Fruit fly (Drosophila melanogaster) whole organism, embryonic: ENCODE results near the gene CG43051.

ENCODE experiments used
- BEAF-32 ChIP-seq: fragments of 200-800 bp; sonication (Bioruptor generic); optimal IDR thresholded peaks from 3 replicates; lab custom pipeline; 2017; ENCODE audit warnings: missing biosample characterization, missing genetic modification characterization, mild to moderate bottlenecking, moderate library complexity, missing genetic modification reagents
- CG10321 ChIP-seq: fragments of 200-800 bp; sonication (Bioruptor generic); IDR thresholded peaks from 2 replicates; pipeline ENCODE4 v1.3.6; 2022; ENCODE audit warnings: missing biosample characterization, missing genetic modification characterization
- CG11398 ChIP-seq: fragments of 200-800 bp; sonication (Bioruptor generic); optimal IDR thresholded peaks from 2 replicates; lab custom pipeline; 2016; ENCODE audit warnings: missing biosample characterization, missing genetic modification characterization
- CG11456 ChIP-seq: fragments of 200-800 bp; sonication (Bioruptor generic); IDR thresholded peaks from 3 replicates; pipeline ENCODE4 v1.3.6; 2022; ENCODE audit warnings: missing biosample characterization, missing genetic modification characterization
- CG12155 ChIP-seq: fragments of 200-800 bp; sonication (Bioruptor generic); optimal IDR thresholded peaks from 3 replicates; lab custom pipeline; 2016; ENCODE audit warnings: missing biosample characterization, missing genetic modification characterization
- CG13424 ChIP-seq: fragments of 200-800 bp; sonication (Bioruptor generic); optimal IDR thresholded peaks from 2 replicates; lab custom pipeline; 2019; ENCODE audit warnings: missing biosample characterization, mild to moderate bottlenecking, missing genetic modification characterization, moderate library complexity
- CG13624 ChIP-seq: fragments of 200-800 bp; sonication (Bioruptor generic); optimal IDR thresholded peaks from 2 replicates; lab custom pipeline; 2016; ENCODE audit warnings: missing biosample characterization, missing genetic modification characterization
- CG15479 ChIP-seq: fragments of 200-800 bp; sonication (Bioruptor generic); optimal IDR thresholded peaks from 3 replicates; lab custom pipeline; 2019; ENCODE audit warnings: missing biosample characterization, mild to moderate bottlenecking, missing genetic modification characterization, moderate library complexity
- CG1602 ChIP-seq: fragments of 200-800 bp; sonication (Bioruptor generic); optimal IDR thresholded peaks from 3 replicates; lab custom pipeline; 2016; ENCODE audit warnings: missing biosample characterization, missing genetic modification characterization
- CG17328 ChIP-seq: fragments of 200-800 bp; sonication (Bioruptor generic); IDR thresholded peaks from 2 replicates; pipeline ENCODE4 v1.3.6; 2022; ENCODE audit warnings: missing biosample characterization, missing genetic modification characterization
- CG17385 ChIP-seq: fragments of 200-800 bp; sonication (Bioruptor generic); optimal IDR thresholded peaks from 3 replicates; lab custom pipeline; 2018; ENCODE audit warnings: missing biosample characterization, mild to moderate bottlenecking, missing genetic modification characterization
- CG17612 ChIP-seq: fragments of 200-800 bp; sonication (Bioruptor generic); IDR thresholded peaks from 2 replicates; pipeline ENCODE4 v1.3.6; 2022; ENCODE audit warnings: missing biosample characterization, missing genetic modification characterization
- CG17829 ChIP-seq: fragments of 200-800 bp; optimal IDR thresholded peaks from 2 replicates; lab custom pipeline; 2019; ENCODE audit warnings: missing biosample characterization, mild to moderate bottlenecking, missing genetic modification characterization, moderate library complexity
- CG18599 ChIP-seq: fragments of 200-800 bp; sonication (Bioruptor generic); optimal IDR thresholded peaks from 3 replicates; lab custom pipeline; 2017; ENCODE audit warnings: missing biosample characterization, missing genetic modification characterization, mild to moderate bottlenecking, moderate library complexity, missing genetic modification reagents
- CG31388 ChIP-seq: fragments of 200-800 bp; sonication (Bioruptor generic); optimal IDR thresholded peaks from 2 replicates; lab custom pipeline; 2016; ENCODE audit warnings: missing biosample characterization, missing genetic modification characterization
- CG3163 ChIP-seq: fragments of 200-800 bp; sonication (Bioruptor generic); optimal IDR thresholded peaks from 3 replicates; lab custom pipeline; 2016; ENCODE audit warnings: missing biosample characterization, missing genetic modification characterization
- CG4707 ChIP-seq: fragments of 200-800 bp; sonication (Bioruptor generic); optimal IDR thresholded peaks from 2 replicates; lab custom pipeline; 2018; ENCODE audit warnings: missing biosample characterization, mild to moderate bottlenecking, missing genetic modification characterization, moderate library complexity
- CG4854 ChIP-seq: fragments of 200-800 bp; sonication (Bioruptor generic); optimal IDR thresholded peaks from 2 replicates; lab custom pipeline; 2016; ENCODE audit warnings: missing biosample characterization, missing genetic modification characterization, inconsistent platforms
- CG9797 ChIP-seq: fragments of 200-800 bp; sonication (Bioruptor generic); optimal IDR thresholded peaks from 3 replicates; lab custom pipeline; 2018; ENCODE audit warnings: missing biosample characterization, mild to moderate bottlenecking, missing genetic modification characterization
- D19A ChIP-seq: fragments of 200-800 bp; optimal IDR thresholded peaks from 3 replicates; lab custom pipeline; 2019; ENCODE audit warnings: missing biosample characterization, mild to moderate bottlenecking, missing genetic modification characterization, moderate library complexity
- HmgZ ChIP-seq: fragments of 200-800 bp; sonication (Bioruptor generic); optimal IDR thresholded peaks from 2 replicates; lab custom pipeline; 2018; ENCODE audit warnings: missing biosample characterization, mild to moderate bottlenecking, missing genetic modification characterization
- Hsf ChIP-seq: fragments of 200-800 bp; sonication (Bioruptor generic); optimal IDR thresholded peaks from 3 replicates; lab custom pipeline; 2016; ENCODE audit warnings: missing biosample characterization, missing genetic modification characterization
- Lim3 ChIP-seq: fragments of 200-800 bp; sonication (Bioruptor generic); IDR thresholded peaks from 2 replicates; pipeline ENCODE4 v1.3.6; 2022; ENCODE audit warnings: missing biosample characterization, missing genetic modification characterization
- Nf-YB ChIP-seq: fragments of 200-800 bp; sonication (Bioruptor generic); optimal IDR thresholded peaks from 3 replicates; lab custom pipeline; 2019; ENCODE audit warnings: missing biosample characterization, mild to moderate bottlenecking, missing genetic modification characterization, moderate library complexity
- Nf-YC ChIP-seq: fragments of 200-800 bp; optimal IDR thresholded peaks from 3 replicates; lab custom pipeline; 2019; ENCODE audit warnings: missing biosample characterization, mild to moderate bottlenecking, missing genetic modification characterization, moderate library complexity
- Scr ChIP-seq: fragments of 200-800 bp; sonication (Bioruptor generic); IDR thresholded peaks from 2 replicates; pipeline ENCODE4 v1.3.6; 2022; ENCODE audit warnings: missing biosample characterization, missing genetic modification characterization; ENCODE audit not compliant: partially characterized antibody
- Sry-β ChIP-seq: fragments of 200-800 bp; sonication (Bioruptor generic); optimal IDR thresholded peaks from 2 replicates; lab custom pipeline; 2018; ENCODE audit warnings: missing biosample characterization, mild to moderate bottlenecking, missing genetic modification characterization, moderate library complexity
- ac ChIP-seq: fragments of 200-800 bp; sonication (Bioruptor generic); optimal IDR thresholded peaks from 3 replicates; lab custom pipeline; 2017; ENCODE audit warnings: missing biosample characterization, mild to moderate bottlenecking, missing genetic modification characterization
- amos ChIP-seq: fragments of 200-800 bp; sonication (Bioruptor generic); IDR thresholded peaks from 2 replicates; pipeline ENCODE4 v1.3.6; 2022; ENCODE audit warnings: missing biosample characterization, missing genetic modification characterization; ENCODE audit not compliant: partially characterized antibody
- ap ChIP-seq: fragments of 200-800 bp; sonication (Bioruptor generic); IDR thresholded peaks from 2 replicates; pipeline ENCODE4 v1.3.6; 2022; ENCODE audit warnings: missing biosample characterization, missing genetic modification characterization
- az2 ChIP-seq: fragments of 200-800 bp; sonication (Bioruptor generic); optimal IDR thresholded peaks from 3 replicates; lab custom pipeline; 2016; ENCODE audit warnings: missing biosample characterization, missing genetic modification characterization
- bsh ChIP-seq, 2 experiments: fragments of 200-800 bp; sonication (Bioruptor generic); optimal IDR thresholded peaks; 2 replicates each; lab custom pipeline; 2017 to 2018; ENCODE audit warnings: mild to moderate bottlenecking in 2 of 2, missing biosample characterization in 2 of 2, missing genetic modification characterization in 2 of 2, moderate library complexity in 1 of 2
- chinmo ChIP-seq: fragments of 200-800 bp; sonication (Bioruptor generic); IDR thresholded peaks from 4 replicates; pipeline ENCODE4 v1.3.6; 2022; ENCODE audit warnings: missing biosample characterization, missing genetic modification characterization; ENCODE audit not compliant: partially characterized antibody
- ems ChIP-seq: fragments of 200-800 bp; sonication (Bioruptor generic); optimal IDR thresholded peaks from 3 replicates; lab custom pipeline; 2016; ENCODE audit warnings: missing biosample characterization, missing genetic modification characterization
- en ChIP-seq: fragments of 200-800 bp; sonication (Bioruptor generic); optimal IDR thresholded peaks from 2 replicates; lab custom pipeline; 2016; ENCODE audit warnings: missing biosample characterization, missing genetic modification characterization
- eve ChIP-seq, 2 experiments: fragments of >200 bp; optimal IDR thresholded peaks; 2 replicates each; lab custom pipeline; 2017; ENCODE audit warnings: missing biosample characterization in 2 of 2, missing genetic modification characterization in 2 of 2
- fd64A ChIP-seq: fragments of 200-800 bp; sonication (Bioruptor generic); optimal IDR thresholded peaks from 3 replicates; lab custom pipeline; 2018; ENCODE audit warnings: missing biosample characterization, mild to moderate bottlenecking, missing genetic modification characterization
- hbn ChIP-seq: fragments of 200-800 bp; sonication (Bioruptor generic); IDR thresholded peaks from 2 replicates; pipeline ENCODE4 v1.3.6; 2022; ENCODE audit warnings: missing biosample characterization, missing genetic modification characterization; ENCODE audit not compliant: partially characterized antibody
- luna ChIP-seq: fragments of 200-800 bp; sonication (Bioruptor generic); optimal IDR thresholded peaks from 2 replicates; lab custom pipeline; 2016; ENCODE audit warnings: missing biosample characterization, missing genetic modification characterization
- nom ChIP-seq: fragments of 200-800 bp; sonication (Bioruptor generic); optimal IDR thresholded peaks from 2 replicates; lab custom pipeline; 2017; ENCODE audit warnings: missing biosample characterization, missing genetic modification characterization, mild to moderate bottlenecking, moderate library complexity, missing genetic modification reagents
- pzg ChIP-seq: fragments of 200-800 bp; sonication (Bioruptor generic); optimal IDR thresholded peaks from 3 replicates; lab custom pipeline; 2018; ENCODE audit warnings: missing biosample characterization, mild to moderate bottlenecking, missing genetic modification characterization, moderate library complexity
- sisA ChIP-seq: fragments of 200-800 bp; sonication (Bioruptor generic); IDR thresholded peaks from 2 replicates; pipeline ENCODE4 v1.3.6; 2022; ENCODE audit warnings: missing biosample characterization, missing genetic modification characterization
- so ChIP-seq: fragments of 200-800 bp; sonication (Bioruptor generic); IDR thresholded peaks from 3 replicates; pipeline ENCODE4 v1.3.6; 2022; ENCODE audit warnings: missing biosample characterization, missing genetic modification characterization
- sqz ChIP-seq: fragments of 200-800 bp; sonication (Bioruptor generic); optimal IDR thresholded peaks from 3 replicates; lab custom pipeline; 2018; ENCODE audit warnings: missing biosample characterization, mild to moderate bottlenecking, missing genetic modification characterization
- stwl ChIP-seq: fragments of 200-800 bp; sonication (Bioruptor generic); optimal IDR thresholded peaks from 3 replicates; lab custom pipeline; 2018; ENCODE audit warnings: missing biosample characterization, mild to moderate bottlenecking, missing genetic modification characterization, moderate library complexity
- tll ChIP-seq, 2 experiments: fragments of 200-800 bp in 1 of 2; fragments of >200 bp in 1 of 2; sonication (Bioruptor generic) in 1 of 2; optimal IDR thresholded peaks; 2 replicates each; lab custom pipeline; 2017 to 2019; ENCODE audit warnings: missing biosample characterization in 2 of 2, missing genetic modification characterization in 2 of 2, mild to moderate bottlenecking in 1 of 2, moderate library complexity in 1 of 2
- toy ChIP-seq: fragments of 200-800 bp; sonication (Bioruptor generic); IDR thresholded peaks from 2 replicates; pipeline ENCODE4 v1.3.6; 2022; ENCODE audit warnings: missing biosample characterization, missing genetic modification characterization
- vvl ChIP-seq: fragments of 200-800 bp; sonication (Bioruptor generic); IDR thresholded peaks from 2 replicates; pipeline ENCODE4 v1.3.6; 2022; ENCODE audit warnings: missing biosample characterization, missing genetic modification characterization
- yki ChIP-seq: fragments of >200 bp; optimal IDR thresholded peaks from 3 replicates; lab custom pipeline; 2018
- zfh1 ChIP-seq: fragments of 200-800 bp; sonication (Bioruptor generic); IDR thresholded peaks from 3 replicates; pipeline ENCODE4 v1.3.6; 2022; ENCODE audit warnings: missing biosample characterization, missing genetic modification characterization

The CG43051 gene

DNA sequence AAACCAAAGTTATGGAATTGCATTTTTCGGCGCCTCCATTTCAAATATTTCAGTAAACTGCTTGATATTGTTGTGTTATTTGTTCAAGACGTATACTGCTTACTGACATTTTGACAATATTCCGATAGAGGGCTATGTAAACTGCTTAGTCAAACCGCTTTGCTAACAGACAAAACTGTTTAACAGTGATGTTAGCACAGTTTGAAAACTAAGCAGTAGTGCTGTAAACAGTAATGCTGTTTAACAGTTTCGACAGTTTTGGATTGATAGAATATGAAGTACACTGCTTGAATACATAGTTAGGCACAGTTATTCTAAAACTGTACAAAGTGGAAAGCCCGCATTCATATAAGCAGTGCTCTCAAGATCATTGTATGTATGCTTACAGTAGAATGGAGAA lies 12.5 kb downstream of the CG43051 start (continued):
- TF ChIP-seq CG12155 (GFP tag; lab: Kevin White, UChicago) = no peak
- TF ChIP-seq Lim3 (GFP tag; lab: Robert Waterston, UW) = no peak
- no peak for TF ChIP-seq CG13424
- no peak for TF ChIP-seq Sry-β (GFP tag; lab: Kevin White, UChicago)
- no peak for TF ChIP-seq so (GFP tag; lab: Robert Waterston, UW)
- TF ChIP-seq CG17612 = no peak
- TF ChIP-seq ems (GFP tag; lab: Kevin White, UChicago) = no peak
- peak; percentile 71 for TF ChIP-seq HmgZ (tag; lab: Kevin White, UChicago)
- TF ChIP-seq CG11456 = no peak
- TF ChIP-seq luna (GFP tag; lab: Kevin White, UChicago) = no peak
- no peak for TF ChIP-seq CG4707 (GFP tag; lab: Kevin White, UChicago)
- no peak for TF ChIP-seq bsh (GFP tag; optimal IDR thresholded peaks at IDR 0.05; lab: Kevin White, UChicago)
- TF ChIP-seq toy = no peak
- no peak for TF ChIP-seq CG9797 (GFP tag; lab: Kevin White, UChicago)
- TF ChIP-seq CG13624 (GFP tag; lab: Kevin White, UChicago) = peak; percentile 11
- TF ChIP-seq en = no peak
- TF ChIP-seq Nf-YB (GFP tag; lab: Kevin White, UChicago) = no peak
- no peak for TF ChIP-seq nom (GFP tag; lab: Kevin White, UChicago)
- TF ChIP-seq CG17328 (GFP tag; lab: Robert Waterston, UW) = no peak
- no peak for TF ChIP-seq CG18599
- TF ChIP-seq amos = peak; percentile 74; the same call in 1 of the 2 replicates
- TF ChIP-seq pzg = peak; percentile 32
- no peak for TF ChIP-seq CG11398 (GFP tag; lab: Kevin White, UChicago)
- TF ChIP-seq CG4854 (GFP tag; lab: Kevin White, UChicago) = no peak
- no peak for TF ChIP-seq CG31388 (GFP tag; lab: Kevin White, UChicago)
- TF ChIP-seq CG1602 = no peak
- TF ChIP-seq BEAF-32 (GFP tag; lab: Kevin White, UChicago) = no peak
- TF ChIP-seq sqz = no peak
- TF ChIP-seq ap (GFP tag; lab: Robert Waterston, UW) = no peak
- no peak for TF ChIP-seq Nf-YC (tag; lab: Kevin White, UChicago)
- TF ChIP-seq Hsf (GFP tag; lab: Kevin White, UChicago) = no peak
- no peak for TF ChIP-seq az2 (GFP tag; lab: Kevin White, UChicago)

DNA sequence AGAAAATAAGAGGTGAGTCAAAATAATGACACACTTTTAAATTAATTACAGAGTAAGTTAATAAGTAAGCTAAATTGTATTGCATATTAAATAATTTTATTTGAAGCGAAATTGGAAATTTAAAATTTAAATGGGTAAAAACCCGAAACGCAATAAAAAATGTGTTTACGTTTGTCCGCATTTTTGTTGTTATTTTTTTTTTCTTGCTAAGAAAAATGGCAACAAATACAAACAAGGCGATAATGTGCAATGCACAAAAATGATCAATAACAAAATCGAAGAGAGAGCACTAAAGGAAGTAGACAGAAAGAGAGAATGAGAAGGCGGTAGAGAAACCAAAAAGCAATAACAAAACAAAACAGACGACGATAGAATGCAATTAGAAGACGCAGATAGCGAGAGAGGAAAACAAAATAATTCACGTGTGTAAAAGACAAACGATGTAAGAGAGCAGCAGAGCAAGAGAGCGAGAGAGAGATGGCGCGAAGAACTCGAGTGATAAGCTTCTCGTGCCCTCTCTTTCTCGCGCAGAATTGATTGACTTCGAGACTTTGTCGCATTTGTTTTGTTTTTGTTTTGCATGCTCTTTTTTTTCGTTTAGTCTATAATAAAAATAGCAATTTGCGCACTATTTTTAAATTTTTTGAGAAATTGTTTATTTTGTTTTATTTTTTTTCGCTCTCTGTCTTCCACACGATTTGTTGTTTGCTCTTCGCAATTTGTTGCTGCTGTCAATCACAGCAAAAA lies 13.2 kb downstream of the CG43051 start:
- TF ChIP-seq vvl (GFP tag; lab: Robert Waterston, UW) (peak; percentile 48; the same call in 1 of the 2 replicates), CG10321 (GFP tag; lab: Robert Waterston, UW) (peak; percentile 58), fd64A (no peak), CG15479 (peak; percentile 51), sisA (GFP tag; lab: Robert Waterston, UW) (no peak), D19A (peak; percentile 75), stwl (no peak), tll (GFP tag; optimal IDR thresholded peaks at IDR 0.05; lab: Kevin White, UChicago) (peak in 1 of 2 experiments; percentile 55), Scr (0 out of 2 replicates have a peak, but pooled peaks have one; percentile 13), sqz (peak; percentile 18), CG17829 (tag; lab: Kevin White, UChicago) (peak; percentile 6), yki (lab: Kevin White, UChicago) (peak; percentile 79), CG17385 (GFP tag; lab: Kevin White, UChicago) (peak; percentile 26), ac (GFP tag; lab: Kevin White, UChicago) (no peak), eve (GFP tag; optimal IDR thresholded peaks at IDR 0.05; lab: Kevin White, UChicago) (peak in 1 of 2 experiments; percentile 82), zfh1 (0 out of 3 replicates have a peak, but pooled peaks have one; percentile 25), chinmo (GFP tag; lab: Robert Waterston, UW) (peak; percentile 96; the same call in 3 of the 4 replicates), CG3163 (GFP tag; lab: Kevin White, UChicago) (peak; percentile 93), hbn (GFP tag; lab: Robert Waterston, UW) (no peak)
